Worm (Caenorhabditis elegans) whole organism, L3 larva: ENCODE measurements around the gene ttr-31.
A peak's percentile ranks its signal among the peaks of the same experiment; 100 is the strongest.

Experiments
- ceh-28 ChIP-seq: fragments of 150-350 bp; optimal IDR thresholded peaks from 2 replicates; lab custom pipeline; 2014; ENCODE audit warnings: missing biosample characterization, missing genetic modification reagents, missing genetic modification characterization
- ceh-82 ChIP-seq: fragments of 150-350 bp; optimal IDR thresholded peaks from 2 replicates; lab custom pipeline; 2014; ENCODE audit warnings: missing biosample characterization, missing genetic modification characterization
- ceh-9 ChIP-seq: sonication (generic microtip); optimal IDR thresholded peaks from 2 replicates; lab custom pipeline; 2018; ENCODE audit warnings: missing biosample characterization, missing genetic modification characterization
- daf-12 ChIP-seq: fragments of 150-350 bp; optimal IDR thresholded peaks from 2 replicates; lab custom pipeline; 2014; ENCODE audit warnings: missing biosample characterization, missing genetic modification reagents, missing genetic modification characterization
- lin-39 ChIP-seq: fragments of 150-350 bp; optimal IDR thresholded peaks from 2 replicates; lab custom pipeline; 2018; ENCODE audit warnings: missing biosample characterization, missing genetic modification reagents, missing genetic modification characterization
- nhr-76 ChIP-seq: fragments of 150-350 bp; sonication (generic microtip); optimal IDR thresholded peaks from 5 replicates; lab custom pipeline; 2014; ENCODE audit warnings: missing biosample characterization, missing genetic modification characterization
- nhr-77 ChIP-seq: fragments of 150-350 bp; optimal IDR thresholded peaks from 2 replicates; lab custom pipeline; 2014; ENCODE audit warnings: missing biosample characterization, missing genetic modification characterization
- snpc-4 ChIP-seq: fragments of 150-350 bp; optimal IDR thresholded peaks from 2 replicates; lab custom pipeline; 2014; ENCODE audit warnings: missing biosample characterization, missing genetic modification characterization

DNA sequence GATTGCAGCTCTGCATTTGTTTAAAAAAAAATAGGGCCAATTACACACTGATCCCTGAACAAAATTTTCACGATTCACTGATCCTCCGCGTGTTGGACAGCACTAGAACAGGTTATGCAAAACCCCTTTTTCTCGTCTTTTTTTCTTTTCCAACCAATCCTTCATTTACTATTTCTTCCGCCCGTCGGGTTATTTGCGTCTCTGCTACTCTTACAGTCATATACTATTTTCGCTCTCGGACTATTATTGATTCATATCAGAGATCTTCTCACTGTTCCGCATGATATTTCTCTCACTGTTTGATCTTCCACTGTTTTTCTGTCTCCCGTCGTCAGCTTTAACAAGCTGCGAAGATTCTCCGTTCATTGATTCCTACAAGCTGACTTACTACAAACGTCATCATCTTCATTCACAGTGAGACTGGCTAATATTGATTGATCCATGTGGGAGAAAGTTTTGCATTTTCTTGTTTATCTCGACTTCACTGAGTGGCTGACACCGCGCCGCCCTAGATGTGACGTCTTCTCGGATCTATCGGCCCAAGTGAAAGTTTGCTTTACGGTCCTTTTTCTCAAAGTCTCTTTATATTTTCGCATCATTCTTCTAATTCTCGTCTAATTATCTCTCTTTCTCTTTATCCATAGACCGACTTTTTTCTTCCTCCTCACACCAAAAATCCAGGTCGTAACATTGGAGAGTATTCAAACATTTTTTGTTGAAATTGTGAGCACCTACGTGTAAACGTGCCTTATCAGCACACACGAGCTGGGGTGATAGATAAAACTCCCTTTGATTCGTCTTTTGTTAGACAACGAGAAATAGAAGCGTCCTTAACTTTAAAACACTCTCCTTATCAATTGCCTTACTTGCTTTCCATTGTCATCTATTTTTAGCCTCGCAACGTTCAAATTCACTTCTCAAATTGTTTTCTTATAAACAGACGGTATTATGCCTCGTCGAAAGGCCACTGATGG is 27.5 kb upstream of the ttr-31 start:
- TF ChIP-seq lin-39 (tag; lab: Kevin White, UChicago) (no peak), ceh-82 (tag; lab: Kevin White, UChicago) (no peak), ceh-28 (tag; lab: Kevin White, UChicago) (peak; percentile 50), nhr-76 (tag; lab: Kevin White, UChicago) (no peak), nhr-77 (tag; lab: Kevin White, UChicago) (no peak), ceh-9 (tag; lab: Kevin White, UChicago) (no peak), snpc-4 (no peak), daf-12 (tag; lab: Kevin White, UChicago) (no peak)
